Worm (Caenorhabditis elegans) whole organism, L4/young adult: ENCODE results near the gene F36H9.7.
"Not testable (repeated sequence)": the region's sequence is repeated elsewhere in the genome, so short reads cannot be mapped to it uniquely, and the experiment has no call there.

ENCODE experiments used
- W03F9.2 ChIP-seq: fragments of 150-350 bp; optimal IDR thresholded peaks from 2 replicates; lab custom pipeline; 2014; ENCODE audit warnings: missing biosample characterization, missing genetic modification characterization
- dao-5 ChIP-seq: sonication (generic microtip); optimal IDR thresholded peaks from 2 replicates; lab custom pipeline; 2016; ENCODE audit warnings: missing genotype, missing genetic modification characterization, moderate library complexity, missing compliant biosample characterization
- him-1 ChIP-seq: sonication (generic microtip); optimal IDR thresholded peaks from 2 replicates; lab custom pipeline; 2016; ENCODE audit warnings: missing genotype, missing genetic modification reagents, missing genetic modification characterization, missing compliant biosample characterization

Gene F36H9.7

ce11 chrV:1774874-1775589 is at the start of gene F36H9.7:
Gene F36H9.7 (minus strand): TSS chrV:1774924.
- TF ChIP-seq W03F9.2 (tag; lab: Kevin White, UChicago) (no peak), him-1 (tag; lab: Kevin White, UChicago) (no peak), dao-5 (tag; lab: Kevin White, UChicago) (no peak)

DNA sequence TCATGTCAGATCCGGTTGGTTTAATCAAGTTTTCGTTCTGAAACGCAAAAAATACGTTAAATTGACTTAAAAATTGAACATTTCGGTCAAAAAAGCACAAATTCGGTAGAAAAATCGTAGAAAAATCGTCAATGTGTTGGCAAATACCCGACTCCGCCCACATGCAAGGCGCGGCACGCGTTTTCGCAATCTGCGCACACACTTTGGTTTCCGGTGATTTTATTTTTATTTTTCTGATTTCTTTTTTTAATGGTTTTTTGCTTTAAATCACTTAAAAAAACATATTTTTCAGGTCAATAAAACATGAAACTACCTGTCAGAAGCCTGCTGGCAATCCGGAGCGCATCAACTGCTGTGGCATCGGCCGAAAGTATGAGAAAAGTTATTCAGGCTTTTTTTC is 46.6 kb upstream of the F36H9.7 start, which contains the start of the genes gly-7 and mrpl-39:
Gene gly-7, minus strand, starts transcription at position 37 of the 400 bp plus-strand sequence.
Gene mrpl-39, plus strand, starts transcription at position 293 of the 400 bp plus-strand sequence.
- no peak for TF ChIP-seq dao-5 (tag; lab: Kevin White, UChicago)
- TF ChIP-seq W03F9.2 (tag; lab: Kevin White, UChicago): peak; percentile 2

DNA sequence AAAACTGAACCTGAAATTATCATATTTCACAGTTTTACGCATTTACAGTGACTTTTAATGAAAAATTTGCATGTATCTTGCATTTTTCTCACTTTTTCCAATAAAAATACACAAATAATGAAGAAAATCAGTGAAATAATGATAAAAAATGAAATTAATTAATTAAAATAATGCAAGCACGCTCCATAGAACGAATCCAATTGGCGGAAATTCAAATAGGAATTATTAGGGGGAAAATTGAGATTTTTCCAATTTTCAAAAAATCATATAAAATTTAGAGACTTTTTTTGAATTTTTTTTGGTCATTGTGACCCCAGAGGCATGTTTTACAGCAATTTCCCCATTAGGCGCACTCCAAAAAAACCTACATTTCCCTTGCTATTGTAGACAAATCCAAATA is 46.0 kb upstream of the F36H9.7 start:
- TF ChIP-seq dao-5 (tag; lab: Kevin White, UChicago) (no peak), W03F9.2 (tag; lab: Kevin White, UChicago) (no peak), him-1 (tag; lab: Kevin White, UChicago) (no peak)

ce11 chrV:1820016-1820415 is 45.3 kb upstream of the F36H9.7 start:
- TF ChIP-seq W03F9.2 (tag; lab: Kevin White, UChicago) (no peak), him-1 (tag; lab: Kevin White, UChicago) (no peak), dao-5 (tag; lab: Kevin White, UChicago) (no peak)

- not testable (repeated sequence) for TF ChIP-seq W03F9.2, dao-5, him-1 (tag; lab: Kevin White, UChicago)
Observed at ce11 chrV:1814784-1815183, 40.1 kb upstream of the F36H9.7 start, which contains the start of gene Y46H3A.5. Gene Y46H3A.5 (minus strand): TSS chrV:1814884.

DNA sequence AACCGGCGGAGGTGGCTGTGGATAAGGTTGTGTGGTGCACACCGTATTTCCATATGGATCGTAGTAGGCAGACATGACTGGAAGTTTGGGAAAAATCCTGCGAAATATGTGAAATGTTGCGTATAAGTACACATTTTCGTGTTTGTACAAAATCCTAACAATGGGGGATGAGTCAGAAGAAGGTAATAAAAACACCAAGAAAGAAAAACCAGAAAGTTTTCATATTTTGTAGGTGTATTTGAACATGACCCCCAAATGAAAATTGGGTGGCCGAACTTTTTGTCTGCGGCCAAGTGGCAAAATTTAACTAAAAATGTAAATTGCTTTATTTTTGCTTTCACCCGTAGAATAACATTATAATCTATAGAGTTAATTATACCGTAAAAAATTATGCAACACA is 36.3 kb upstream of the F36H9.7 start, which contains the start of gene Y46H3A.4:
Gene Y46H3A.4, minus strand, starts transcription at position 101 of the 400 bp plus-strand sequence.
- TF ChIP-seq dao-5 (tag; lab: Kevin White, UChicago) (no peak), W03F9.2 (tag; lab: Kevin White, UChicago) (no peak), him-1 (tag; lab: Kevin White, UChicago) (no peak)

DNA sequence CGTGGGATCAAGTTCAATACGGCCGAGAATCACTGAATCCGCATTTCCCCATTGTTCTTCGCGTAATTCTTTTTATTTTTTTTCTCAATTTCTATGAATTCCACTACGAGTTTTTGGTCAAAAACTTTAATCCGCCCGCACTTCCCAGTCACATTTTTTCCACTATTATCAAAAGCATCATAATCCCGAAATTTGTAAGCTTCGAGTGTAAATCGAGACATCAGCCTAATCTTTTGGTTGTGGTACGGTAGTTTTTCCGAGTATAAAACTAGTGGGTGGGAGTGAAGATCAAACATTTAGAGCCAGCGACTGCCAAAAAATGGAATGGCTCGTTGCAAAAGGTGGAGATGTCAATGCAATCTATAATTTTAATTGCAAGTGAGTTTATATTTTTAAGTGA is 32.4 kb upstream of the F36H9.7 start, which contains the start of gene srt-42:
Gene srt-42, plus strand, starts transcription at position 301 of the 400 bp plus-strand sequence.
- no peak for TF ChIP-seq dao-5 (tag; lab: Kevin White, UChicago)

DNA sequence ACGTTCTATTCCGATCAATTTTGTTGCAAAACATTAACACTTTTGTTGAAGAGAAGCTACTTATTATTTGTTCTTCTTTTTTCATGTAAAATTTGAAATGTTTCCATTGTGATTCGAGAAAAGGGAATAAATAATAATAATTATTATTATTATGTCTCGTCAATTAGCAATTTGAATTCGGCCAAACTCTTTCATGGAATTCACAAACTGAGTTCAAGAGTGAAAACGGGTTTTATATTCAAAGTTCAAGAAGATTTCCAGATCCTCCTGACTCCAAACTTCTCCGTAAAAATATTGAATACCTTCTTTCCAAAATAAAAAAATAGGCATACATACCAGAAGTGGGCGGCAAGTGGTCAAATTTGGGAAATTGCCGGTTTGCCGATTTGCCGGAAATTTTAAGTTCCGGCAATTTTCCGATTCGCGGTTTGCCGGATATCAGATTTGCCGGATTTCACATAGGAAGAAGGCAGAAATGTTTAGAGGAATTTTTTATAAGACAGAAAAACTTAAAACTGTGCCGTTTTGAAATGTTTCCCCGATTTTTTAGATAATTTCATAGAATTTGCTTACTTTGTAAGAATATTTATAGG is 31.1 kb upstream of the F36H9.7 start:
- no peak for TF ChIP-seq W03F9.2 (tag; lab: Kevin White, UChicago)

DNA sequence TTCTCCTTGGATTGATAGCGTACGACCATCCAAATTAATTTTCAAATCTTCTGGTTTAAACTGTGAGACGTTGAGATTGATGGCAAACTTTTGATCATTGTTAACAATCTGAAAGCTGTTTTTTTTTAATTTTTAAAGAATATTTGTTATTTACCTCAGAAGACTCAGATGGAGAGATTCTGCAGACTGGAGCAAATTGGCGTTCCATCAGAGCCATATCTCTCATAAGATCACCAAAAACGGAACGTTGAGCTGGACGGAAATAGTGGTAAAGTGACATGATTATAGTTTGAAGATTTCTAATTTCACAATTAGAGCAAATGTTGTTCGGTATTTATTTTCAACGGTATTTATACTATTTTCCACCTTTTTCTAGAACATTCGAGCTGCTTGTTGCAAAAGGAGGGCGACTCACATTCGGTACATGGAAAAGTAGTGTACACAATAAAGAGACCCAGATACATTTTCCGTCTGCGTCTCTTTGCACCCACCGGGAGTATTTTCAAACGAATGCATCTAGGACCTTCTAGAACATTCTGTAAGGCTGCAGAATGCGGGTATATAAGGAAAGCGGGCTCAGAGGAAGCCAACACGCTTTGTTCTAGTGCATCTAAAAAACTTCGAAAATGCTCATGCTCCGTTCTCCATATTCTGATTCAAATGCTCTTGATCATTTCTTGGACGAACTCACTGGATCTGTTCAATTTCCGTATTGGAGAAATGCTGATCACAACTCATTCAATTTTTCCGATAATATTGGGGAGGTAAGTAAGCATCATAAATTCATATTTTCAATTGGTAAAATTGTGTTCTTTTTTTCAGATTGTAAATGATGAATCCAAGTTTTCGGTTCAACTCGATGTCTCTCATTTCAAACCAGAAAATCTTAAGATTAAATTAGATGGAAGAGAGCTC is 30.2 kb upstream of the F36H9.7 start, which contains the start of the genes hsp-16.2 and hsp-16.41:
Gene hsp-16.2, minus strand, starts transcription at position 313 of the 915 bp plus-strand sequence.
Gene hsp-16.41, plus strand, starts transcription at position 534 of the 915 bp plus-strand sequence.
- TF ChIP-seq dao-5 (tag; lab: Kevin White, UChicago) (no peak), W03F9.2 (tag; lab: Kevin White, UChicago) (peak; percentile 6)

- TF ChIP-seq dao-5 (tag; lab: Kevin White, UChicago): no peak
- peak; percentile 11 for TF ChIP-seq W03F9.2 (tag; lab: Kevin White, UChicago)
- TF ChIP-seq him-1 (tag; lab: Kevin White, UChicago): no peak
Observed at ce11 chrV:1804034-1804542, 29.4 kb upstream of the F36H9.7 start.

- TF ChIP-seq dao-5 (tag; lab: Kevin White, UChicago) (no peak), W03F9.2 (tag; lab: Kevin White, UChicago) (no peak), him-1 (tag; lab: Kevin White, UChicago) (no peak)
Observed at ce11 chrV:1803043-1803442, 28.3 kb upstream of the F36H9.7 start, which contains the start of gene srt-41. Gene srt-41 (minus strand): TSS chrV:1803143.

DNA sequence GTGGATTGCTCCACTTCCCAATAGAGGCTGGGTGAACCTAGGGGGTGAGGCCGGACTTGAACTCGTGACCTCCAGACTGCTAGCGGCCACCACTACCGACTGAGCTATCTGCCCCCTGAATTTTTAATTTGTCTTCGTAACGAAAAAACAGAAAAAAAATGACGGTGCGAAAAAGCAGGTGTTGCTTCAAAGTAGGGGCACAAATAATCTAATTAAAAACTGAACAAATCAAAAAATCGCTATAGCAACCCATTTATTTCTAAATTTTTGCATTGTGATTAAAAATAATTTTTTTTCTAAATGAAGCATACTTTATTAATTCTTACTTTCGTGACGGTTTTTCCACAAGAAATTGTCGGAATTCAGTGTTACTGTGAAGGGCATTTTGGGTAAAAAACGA is 23.2 kb upstream of the F36H9.7 start, which contains the start of gene F36H9.10:
Gene F36H9.10, plus strand, starts transcription at position 301 of the 400 bp plus-strand sequence.
- TF ChIP-seq him-1 (tag; lab: Kevin White, UChicago) (no peak), W03F9.2 (tag; lab: Kevin White, UChicago) (no peak), dao-5 (tag; lab: Kevin White, UChicago) (no peak)
